Fruit fly (Drosophila melanogaster) S2 (cell line): Measurements from ENCODE around the gene CG11672.
A peak's percentile ranks its signal among the peaks of the same experiment; 100 is the strongest.

ENCODE experiments used
- CG8478 ChIP-seq: fragments of >200 bp; optimal IDR thresholded peaks from 2 replicates; lab custom pipeline; 2018
- CTCF ChIP-seq, 2 experiments: fragments of >200 bp; optimal IDR thresholded peaks; 2 replicates each; lab custom pipeline; 2018

- TF ChIP-seq CG8478 (lab: Kevin White, UChicago) (no peak), CTCF (optimal IDR thresholded peaks at IDR 0.05; lab: Kevin White, UChicago) (peak in 1 of 2 experiments; percentile 22)
Measured at dm6 chr3R:8264302-8265080, 25.9 kb downstream of the CG11672 start, which contains the start of the genes RPA1 and Mcm2.
